Worm (Caenorhabditis elegans) whole organism, L4 larva: ENCODE data around the gene C53A5.16.

ENCODE experiments used
- F26F4.8 ChIP-seq: fragments of 200-800 bp; sonication (Bioruptor generic); conservative IDR thresholded peaks from 2 replicates; pipeline ENCODE4 v1.3.6; 2022; ENCODE audit warnings: missing genetic modification characterization, missing compliant biosample characterization
- F44E2.7 ChIP-seq: fragments of 200-800 bp; sonication (Bioruptor generic); IDR thresholded peaks from 2 replicates; pipeline ENCODE4 v2.1.2; 2022; ENCODE audit warnings: missing genetic modification characterization, missing compliant biosample characterization
- T20F7.1 ChIP-seq: fragments of 200-800 bp; sonication (Bioruptor generic); optimal IDR thresholded peaks from 2 replicates; lab custom pipeline; 2018; ENCODE audit warnings: mild to moderate bottlenecking, missing genetic modification characterization, missing compliant biosample characterization
- Y75B8A.6 ChIP-seq: fragments of 200-800 bp; sonication (Bioruptor generic); IDR thresholded peaks from 2 replicates; pipeline ENCODE4 v1.3.6; 2022; ENCODE audit warnings: missing genetic modification reagents, missing genetic modification characterization, missing compliant biosample characterization
- ZK546.5 ChIP-seq, 2 experiments: sonication (generic microtip); optimal IDR thresholded peaks; 2 replicates each; lab custom pipeline; 2017; ENCODE audit warnings: missing biosample characterization in 2 of 2, missing genetic modification characterization in 2 of 2
- aly-2 ChIP-seq: sonication (generic microtip); optimal IDR thresholded peaks from 2 replicates; lab custom pipeline; 2018; ENCODE audit warnings: missing biosample characterization, missing genetic modification characterization
- ceh-20 ChIP-seq: fragments of 200-800 bp; sonication (Bioruptor generic); IDR thresholded peaks from 2 replicates; pipeline ENCODE4 v1.3.6; 2022; ENCODE audit warnings: missing genetic modification reagents, missing genetic modification characterization, missing compliant biosample characterization
- ceh-82 ChIP-seq: sonication (generic microtip); optimal IDR thresholded peaks from 2 replicates; lab custom pipeline; 2017; ENCODE audit warnings: missing biosample characterization, missing genetic modification characterization
- ctbp-1 ChIP-seq: fragments of 200-800 bp; sonication (Bioruptor generic); IDR thresholded peaks from 2 replicates; pipeline ENCODE4 v1.3.6; 2022; ENCODE audit warnings: missing genetic modification reagents, missing genetic modification characterization, missing compliant biosample characterization
- daf-16 ChIP-seq, 3 experiments: sonication (generic microtip); optimal IDR thresholded peaks; 2 replicates each; lab custom pipeline; 2016 to 2017; ENCODE audit warnings: missing genetic modification characterization in 3 of 3, missing genetic modification reagents in 3 of 3, mild to moderate bottlenecking in 2 of 3, missing compliant biosample characterization in 2 of 3, missing biosample characterization in 1 of 3, moderate library complexity in 1 of 3
- dmd-6 ChIP-seq: fragments of 200-800 bp; sonication (Bioruptor generic); IDR thresholded peaks from 2 replicates; pipeline ENCODE4 v1.3.6; 2022; ENCODE audit warnings: missing genetic modification reagents, missing genetic modification characterization, missing compliant biosample characterization
- dmd-9 ChIP-seq: fragments of 200-800 bp; sonication (Bioruptor generic); IDR thresholded peaks from 2 replicates; pipeline ENCODE4 v1.3.6; 2022; ENCODE audit warnings: missing genetic modification reagents, missing genetic modification characterization, missing compliant biosample characterization
- egl-43 ChIP-seq: fragments of 200-800 bp; sonication (Bioruptor generic); IDR thresholded peaks from 2 replicates; pipeline ENCODE4 v1.3.6; 2022; ENCODE audit warnings: missing genetic modification reagents, missing genetic modification characterization, missing compliant biosample characterization
- gei-8 ChIP-seq: fragments of 200-800 bp; sonication (Bioruptor generic); optimal IDR thresholded peaks from 2 replicates; lab custom pipeline; 2018; ENCODE audit warnings: mild to moderate bottlenecking, missing genetic modification characterization, missing compliant biosample characterization
- hlh-11 ChIP-seq: fragments of 200-800 bp; sonication (Bioruptor generic); optimal IDR thresholded peaks from 2 replicates; lab custom pipeline; 2018; ENCODE audit warnings: mild to moderate bottlenecking, missing genetic modification characterization, missing compliant biosample characterization
- hlh-30 ChIP-seq: sonication (generic microtip); optimal IDR thresholded peaks from 2 replicates; lab custom pipeline; 2017; ENCODE audit warnings: antibody characterized with exemption, mild to moderate bottlenecking, missing genetic modification characterization, missing compliant biosample characterization; ENCODE audit not compliant: insufficient read depth
- hmg-1.1 ChIP-seq: fragments of 200-800 bp; sonication (Bioruptor generic); IDR thresholded peaks from 2 replicates; pipeline ENCODE4 v1.3.6; 2022; ENCODE audit warnings: missing genetic modification reagents, missing genetic modification characterization, missing compliant biosample characterization
- lin-15B ChIP-seq: fragments of 150-350 bp; sonication (generic microtip); optimal IDR thresholded peaks from 3 replicates; lab custom pipeline; 2014; ENCODE audit warnings: missing biosample characterization, missing genetic modification characterization
- lin-38 ChIP-seq: fragments of 200-800 bp; sonication (Bioruptor generic); IDR thresholded peaks from 2 replicates; pipeline ENCODE4 v1.3.6; 2022; ENCODE audit warnings: missing genetic modification reagents, missing genetic modification characterization, missing compliant biosample characterization
- madf-9 ChIP-seq: fragments of 200-800 bp; sonication (Bioruptor generic); conservative IDR thresholded peaks from 2 replicates; pipeline ENCODE4 v1.3.6; 2022; ENCODE audit warnings: missing genetic modification reagents, missing genetic modification characterization, missing compliant biosample characterization
- mes-2 ChIP-seq: sonication (generic microtip); optimal IDR thresholded peaks from 2 replicates; lab custom pipeline; 2016; ENCODE audit warnings: missing genotype, mild to moderate bottlenecking, missing genetic modification characterization, missing compliant biosample characterization; ENCODE audit not compliant: poor library complexity, severe bottlenecking
- mxl-3 ChIP-seq: fragments of 200-800 bp; sonication (Bioruptor generic); optimal IDR thresholded peaks from 2 replicates; lab custom pipeline; 2018; ENCODE audit warnings: mild to moderate bottlenecking, missing genetic modification characterization, missing compliant biosample characterization
- nhr-25 ChIP-seq: sonication (generic microtip); optimal IDR thresholded peaks from 2 replicates; lab custom pipeline; 2017; ENCODE audit warnings: missing genetic modification characterization, mild to moderate bottlenecking, missing compliant biosample characterization, antibody characterized with exemption, moderate library complexity, borderline replicate concordance; ENCODE audit not compliant: insufficient read depth
- nhr-28 ChIP-seq: fragments of 150-350 bp; optimal IDR thresholded peaks from 2 replicates; lab custom pipeline; 2014; ENCODE audit warnings: missing biosample characterization, missing genetic modification characterization
- nhr-6 ChIP-seq: fragments of 150-350 bp; optimal IDR thresholded peaks from 2 replicates; lab custom pipeline; 2014; ENCODE audit warnings: missing biosample characterization, missing genetic modification characterization
- pha-4 ChIP-seq, 2 experiments: fragments of 150-350 bp in 1 of 2; fragments of 200-800 bp in 1 of 2; sonication (Bioruptor generic) in 1 of 2; IDR thresholded peaks in 1 of 2; optimal IDR thresholded peaks in 1 of 2; 2 replicates each; pipeline versions ENCODE4 v1.3.6 to Lab custom; 2014 to 2022; ENCODE audit warnings: missing genetic modification characterization in 2 of 2, missing genetic modification reagents in 2 of 2, missing biosample characterization in 1 of 2, missing compliant biosample characterization in 1 of 2
- php-3 ChIP-seq: fragments of 200-800 bp; sonication (Bioruptor generic); IDR thresholded peaks from 2 replicates; pipeline ENCODE4 v1.3.6; 2022; ENCODE audit warnings: missing genetic modification reagents, missing genetic modification characterization, missing compliant biosample characterization
- spr-1 ChIP-seq: sonication (generic microtip); optimal IDR thresholded peaks from 2 replicates; lab custom pipeline; 2016; ENCODE audit warnings: mild to moderate bottlenecking, missing genetic modification characterization, missing compliant biosample characterization
- unc-62 ChIP-seq, 3 experiments: fragments of 150-350 bp in 1 of 3; sonication (generic microtip); optimal IDR thresholded peaks in 2 of 3; peaks in 1 of 3; 1 replicate in 1 of 3; 2 replicates in 2 of 3; lab custom pipeline; 2014 to 2017; ENCODE audit warnings: missing biosample characterization in 3 of 3, missing genetic modification characterization in 3 of 3, missing genetic modification reagents in 3 of 3, missing genotype in 1 of 3
- zfp-3 ChIP-seq: fragments of 200-800 bp; sonication (Bioruptor generic); conservative IDR thresholded peaks from 2 replicates; pipeline ENCODE4 v1.3.6; 2022; ENCODE audit warnings: missing genetic modification reagents, missing genetic modification characterization, missing compliant biosample characterization
- ztf-11 ChIP-seq: fragments of 150-350 bp; optimal IDR thresholded peaks from 2 replicates; lab custom pipeline; 2014; ENCODE audit warnings: missing biosample characterization, missing genetic modification characterization

Gene C53A5.16

ce11 chrV:14499074-14499864, 23.1 kb downstream of the C53A5.16 start:
- TF ChIP-seq dmd-9: no peak
- no peak for TF ChIP-seq F44E2.7 (GFP tag; lab: Robert Waterston, UW)
- peak; percentile 11 for TF ChIP-seq hlh-11 (tag; lab: Kevin White, UChicago)
- no peak for TF ChIP-seq madf-9 (GFP tag; lab: Robert Waterston, UW)
- TF ChIP-seq pha-4 (GFP tag; IDR thresholded peaks at IDR 0.05; lab: Robert Waterston, UW): no peak
- no peak for TF ChIP-seq pha-4 (tag; optimal IDR thresholded peaks at IDR 0.05; lab: Kevin White, UChicago)
- TF ChIP-seq aly-2 (tag; lab: Kevin White, UChicago): no peak
- TF ChIP-seq gei-8 (GFP tag; lab: Kevin White, UChicago): no peak
- TF ChIP-seq ceh-82 (tag; lab: Kevin White, UChicago): no peak
- TF ChIP-seq lin-38 (GFP tag; lab: Robert Waterston, UW): no peak
- TF ChIP-seq ZK546.5 (tag; optimal IDR thresholded peaks at IDR 0.05; lab: Kevin White, UChicago): no peak
- TF ChIP-seq Y75B8A.6 (GFP tag; lab: Robert Waterston, UW): no peak
- TF ChIP-seq hlh-30: peak; percentile 48
- no peak for TF ChIP-seq daf-16 (GFP tag; optimal IDR thresholded peaks at IDR 0.05; lab: Kevin White, UChicago)
- TF ChIP-seq daf-16 (tag; optimal IDR thresholded peaks at IDR 0.05; lab: Kevin White, UChicago): peak; percentile 32
- no peak for TF ChIP-seq ceh-20 (GFP tag; lab: Robert Waterston, UW)
- TF ChIP-seq mes-2 (tag; lab: Kevin White, UChicago): no peak
- no peak for TF ChIP-seq lin-15B (tag; lab: Kevin White, UChicago)
- 0 out of 2 replicates have a peak, but pooled peaks have one; percentile 32 for TF ChIP-seq hmg-1.1 (GFP tag; lab: Robert Waterston, UW)
- no peak for TF ChIP-seq T20F7.1 (GFP tag; lab: Kevin White, UChicago)
- TF ChIP-seq nhr-28: peak; percentile 38
- TF ChIP-seq egl-43 (GFP tag; lab: Robert Waterston, UW): peak; percentile 30; the same call in 1 of the 2 replicates
- TF ChIP-seq ctbp-1 (GFP tag; lab: Robert Waterston, UW): no peak
- TF ChIP-seq dmd-6 (GFP tag; lab: Robert Waterston, UW): no peak
- TF ChIP-seq, all 104 proteins: peak for 6

- TF ChIP-seq php-3 (GFP tag; lab: Robert Waterston, UW) (no peak), ctbp-1 (GFP tag; lab: Robert Waterston, UW) (no peak), nhr-28 (peak; percentile 13), nhr-6 (tag; lab: Kevin White, UChicago) (peak; percentile 62), unc-62 (GFP tag; optimal IDR thresholded peaks at IDR 0.05 in 1 of 2; lab: Kevin White, UChicago) (peak in 1 of 2 experiments; percentile 16), unc-62 (tag; optimal IDR thresholded peaks at IDR 0.05; lab: Kevin White, UChicago) (no peak), F26F4.8 (GFP tag; lab: Robert Waterston, UW) (no peak), nhr-25 (tag; lab: Kevin White, UChicago) (peak; percentile 4), hmg-1.1 (GFP tag; lab: Robert Waterston, UW) (no peak)
Observed at ce11 chrV:14498204-14498603, 24.2 kb downstream of the C53A5.16 start.

- TF ChIP-seq unc-62 (GFP tag; optimal IDR thresholded peaks at IDR 0.05 in 1 of 2; lab: Kevin White, UChicago) (peak in 1 of 2 experiments; percentile 58), unc-62 (tag; optimal IDR thresholded peaks at IDR 0.05; lab: Kevin White, UChicago) (no peak), ztf-11 (tag; lab: Kevin White, UChicago) (no peak), daf-16 (GFP tag; optimal IDR thresholded peaks at IDR 0.05; lab: Kevin White, UChicago) (no peak), daf-16 (tag; optimal IDR thresholded peaks at IDR 0.05; lab: Kevin White, UChicago) (no peak), spr-1 (tag; lab: Kevin White, UChicago) (no peak)
Observed at ce11 chrV:14496446-14496845, 26.0 kb downstream of the C53A5.16 start.

- TF ChIP-seq mxl-3 (GFP tag; lab: Kevin White, UChicago): no peak
- TF ChIP-seq php-3 (GFP tag; lab: Robert Waterston, UW): no peak
- no peak for TF ChIP-seq zfp-3
- TF ChIP-seq, all 104 proteins: peak for 0
Observed at ce11 chrV:14495493-14495892, 26.9 kb downstream of the C53A5.16 start.
